Worm (Caenorhabditis elegans): ENCODE measurements around the gene M03D4.3.

- TF ChIP-seq ama-1 (optimal IDR thresholded peaks at IDR 0.05): no peak
- TF ChIP-seq jun-1 (tag; optimal IDR thresholded peaks at IDR 0.05): no peak
- TF ChIP-seq mxl-2 (GFP tag; conservative IDR thresholded peaks at IDR 0.05): no peak
- TF ChIP-seq nhr-76 (tag; optimal IDR thresholded peaks at IDR 0.05): no peak
- TF ChIP-seq Y5F2A.4 (GFP tag; optimal IDR thresholded peaks at IDR 0.05): no peak
- no peak for TF ChIP-seq pha-4 (GFP tag; IDR thresholded peaks at IDR 0.05)
- no peak for TF ChIP-seq pha-4 (tag; optimal IDR thresholded peaks at IDR 0.05)
- TF ChIP-seq egl-27 (tag; optimal IDR thresholded peaks at IDR 0.05): no peak
- TF ChIP-seq fos-1 (tag; optimal IDR thresholded peaks at IDR 0.05): no peak
Observed at ce11 chrIV:6062078-6062477, 50.1 kb downstream of the M03D4.3 start.

Measured in whole organism, L4 larva.